Worm (Caenorhabditis elegans): Measurements from ENCODE around the gene dpy-11.

- TF ChIP-seq ceh-28 (tag; optimal IDR thresholded peaks at IDR 0.05) (no peak), lin-15B (tag; optimal IDR thresholded peaks at IDR 0.05) (no peak), elt-1 (tag; optimal IDR thresholded peaks at IDR 0.05) (no peak), lin-39 (tag; optimal IDR thresholded peaks at IDR 0.05) (no peak), unc-39 (tag; optimal IDR thresholded peaks at IDR 0.05) (no peak), nhr-76 (tag; optimal IDR thresholded peaks at IDR 0.05) (no peak), aly-2 (tag; optimal IDR thresholded peaks at IDR 0.05) (no peak), snpc-4 (tag; optimal IDR thresholded peaks at IDR 0.05) (no peak)
Measured at ce11 chrV:6495353-6495752, 19.7 kb downstream of the dpy-11 start.
